Worm (Caenorhabditis elegans) whole organism, L3 larva: ENCODE measurements around the gene set-15.

ENCODE experiments used
- ZK546.5 ChIP-seq: sonication (generic microtip); optimal IDR thresholded peaks from 2 replicates; lab custom pipeline; 2017; ENCODE audit warnings: missing biosample characterization, missing genetic modification characterization
- ceh-28 ChIP-seq: fragments of 150-350 bp; optimal IDR thresholded peaks from 2 replicates; lab custom pipeline; 2014; ENCODE audit warnings: missing biosample characterization, missing genetic modification reagents, missing genetic modification characterization
- mdl-1 ChIP-seq: fragments of 150-350 bp; optimal IDR thresholded peaks from 2 replicates; lab custom pipeline; 2014; ENCODE audit warnings: missing biosample characterization, missing genetic modification characterization
- nhr-237 ChIP-seq: fragments of 150-350 bp; optimal IDR thresholded peaks from 2 replicates; lab custom pipeline; 2014; ENCODE audit warnings: missing biosample characterization, missing genetic modification characterization
- nhr-25 ChIP-seq: sonication (generic microtip); optimal IDR thresholded peaks from 2 replicates; lab custom pipeline; 2017; ENCODE audit warnings: missing biosample characterization, missing genetic modification characterization
- nhr-76 ChIP-seq: fragments of 150-350 bp; sonication (generic microtip); optimal IDR thresholded peaks from 5 replicates; lab custom pipeline; 2014; ENCODE audit warnings: missing biosample characterization, missing genetic modification characterization
- nhr-77 ChIP-seq: fragments of 150-350 bp; optimal IDR thresholded peaks from 2 replicates; lab custom pipeline; 2014; ENCODE audit warnings: missing biosample characterization, missing genetic modification characterization
- snpc-4 ChIP-seq: fragments of 150-350 bp; optimal IDR thresholded peaks from 2 replicates; lab custom pipeline; 2014; ENCODE audit warnings: missing biosample characterization, missing genetic modification characterization
- unc-62 ChIP-seq: fragments of 150-350 bp; sonication (generic microtip); optimal IDR thresholded peaks from 4 replicates; lab custom pipeline; 2014; ENCODE audit warnings: missing biosample characterization, missing genetic modification reagents, missing genetic modification characterization
- ztf-11 ChIP-seq: fragments of 150-350 bp; optimal IDR thresholded peaks from 2 replicates; lab custom pipeline; 2014; ENCODE audit warnings: missing biosample characterization, missing genetic modification characterization

DNA sequence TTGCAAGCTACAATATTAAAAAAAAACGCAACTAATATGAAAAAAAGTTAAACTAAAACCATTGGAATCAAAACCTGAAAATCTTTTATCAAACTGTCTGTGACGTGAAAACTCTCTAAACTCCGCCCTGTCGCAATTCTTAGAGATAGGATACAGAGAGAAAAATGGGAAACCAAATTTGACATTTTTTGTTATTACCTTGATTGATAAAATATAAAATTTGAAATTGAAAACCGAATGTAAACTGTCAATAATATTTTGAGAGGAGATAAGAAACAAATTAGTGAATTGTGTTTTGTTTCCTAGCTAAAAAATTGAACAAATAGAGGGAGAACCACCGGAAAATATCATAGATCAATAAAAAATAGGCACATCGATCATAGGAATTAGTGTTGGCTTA, 41.8 kb upstream of the set-15 start:
- TF ChIP-seq nhr-77 (tag; lab: Kevin White, UChicago), result no peak
- no peak for TF ChIP-seq unc-62 (GFP tag; lab: Kevin White, UChicago)
- no peak for TF ChIP-seq ZK546.5 (tag; lab: Kevin White, UChicago)
- no peak for TF ChIP-seq ztf-11
- no peak for TF ChIP-seq nhr-237
- TF ChIP-seq ceh-28, result no peak
- TF ChIP-seq nhr-76, result no peak
- TF ChIP-seq nhr-25 (tag; lab: Kevin White, UChicago), result no peak
- TF ChIP-seq mdl-1 (tag; lab: Kevin White, UChicago), result no peak
- TF ChIP-seq snpc-4 (tag; lab: Kevin White, UChicago), result no peak
